Worm (Caenorhabditis elegans): Measurements from ENCODE around the gene F52E1.2.

- TF ChIP-seq nhr-21 (tag; optimal IDR thresholded peaks at IDR 0.05), result no peak
- TF ChIP-seq fos-1 (tag; optimal IDR thresholded peaks at IDR 0.05), result no peak
- TF ChIP-seq lsy-2 (tag; optimal IDR thresholded peaks at IDR 0.05), result no peak
- no peak for TF ChIP-seq nhr-237 (tag; optimal IDR thresholded peaks at IDR 0.05)
- no peak for TF ChIP-seq zag-1 (tag; optimal IDR thresholded peaks at IDR 0.05)
- no peak for TF ChIP-seq lin-11 (tag; optimal IDR thresholded peaks at IDR 0.05)
- TF ChIP-seq ceh-16 (tag; optimal IDR thresholded peaks at IDR 0.05), result no peak
- TF ChIP-seq unc-55 (GFP tag; optimal IDR thresholded peaks at IDR 0.05), result no peak
- no peak for TF ChIP-seq nhr-25 (tag; optimal IDR thresholded peaks at IDR 0.05)
- no peak for TF ChIP-seq unc-62 (GFP tag; optimal IDR thresholded peaks at IDR 0.05)
- TF ChIP-seq ZK546.5 (tag; optimal IDR thresholded peaks at IDR 0.05), result no peak
- TF ChIP-seq snpc-4 (tag; optimal IDR thresholded peaks at IDR 0.05), result no peak
Observed at ce11 chrV:8387056-8387455, 23.3 kb upstream of the F52E1.2 start, which contains the start of gene gcy-7.
